Worm (Caenorhabditis elegans): ENCODE measurements around the gene copb-2.

- TF ChIP-seq ceh-36 (tag; optimal IDR thresholded peaks at IDR 0.05) (no peak), ama-1 (optimal IDR thresholded peaks at IDR 0.05) (no peak)
These were observed 36.4 kb upstream of the copb-2 start, which contains the start of gene srxa-2 for ce11 chrIV:9423095-9423494.

Data from whole organism, early embryonic.